Worm (Caenorhabditis elegans) whole organism, L1 larva: Measurements from ENCODE around the gene sdz-5.

Source experiments
- aha-1 ChIP-seq: fragments of 150-350 bp; optimal IDR thresholded peaks from 2 replicates; lab custom pipeline; 2014; ENCODE audit warnings: missing biosample characterization, missing genetic modification characterization
- ceh-90 ChIP-seq: sonication (generic microtip); optimal IDR thresholded peaks from 2 replicates; lab custom pipeline; 2016; ENCODE audit warnings: missing genetic modification characterization, missing compliant biosample characterization
- fkh-8 ChIP-seq: sonication (generic microtip); optimal IDR thresholded peaks from 2 replicates; lab custom pipeline; 2016; ENCODE audit warnings: mild to moderate bottlenecking, missing genetic modification characterization, missing compliant biosample characterization
- grh-1 ChIP-seq: fragments of 200-800 bp; sonication (Bioruptor generic); IDR thresholded peaks from 2 replicates; pipeline ENCODE4 v1.3.6; 2022; ENCODE audit warnings: missing genetic modification reagents, missing genetic modification characterization, missing compliant biosample characterization
- hlh-17 ChIP-seq: fragments of 200-800 bp; sonication (Bioruptor generic); optimal IDR thresholded peaks from 2 replicates; lab custom pipeline; 2018; ENCODE audit warnings: missing genetic modification characterization, mild to moderate bottlenecking, missing compliant biosample characterization, moderate library complexity, borderline replicate concordance
- lin-39 ChIP-seq: fragments of 150-350 bp; optimal IDR thresholded peaks from 2 replicates; lab custom pipeline; 2014; ENCODE audit warnings: missing biosample characterization, missing genetic modification reagents, missing genetic modification characterization
- mdl-1 ChIP-seq, 2 experiments: fragments of 150-350 bp; optimal IDR thresholded peaks; 2 replicates each; lab custom pipeline; 2014 to 2017; ENCODE audit warnings: missing biosample characterization in 2 of 2, missing genetic modification characterization in 2 of 2, inconsistent platforms in 1 of 2
- nhr-237 ChIP-seq: fragments of 150-350 bp; optimal IDR thresholded peaks from 2 replicates; lab custom pipeline; 2014; ENCODE audit warnings: missing biosample characterization, missing genetic modification characterization
- nhr-76 ChIP-seq: sonication (generic microtip); optimal IDR thresholded peaks from 2 replicates; lab custom pipeline; 2017; ENCODE audit warnings: missing biosample characterization, missing genetic modification characterization
- nhr-85 ChIP-seq: sonication (generic microtip); peaks from one replicate; lab custom pipeline; 2016; ENCODE audit warnings: missing genetic modification characterization, inconsistent platforms, missing compliant biosample characterization
- nhr-90 ChIP-seq: sonication (generic microtip); optimal IDR thresholded peaks from 2 replicates; lab custom pipeline; 2016; ENCODE audit warnings: mild to moderate bottlenecking, missing genetic modification characterization, missing compliant biosample characterization; ENCODE audit not compliant: poor library complexity
- sptf-1 ChIP-seq: fragments of 150-350 bp; optimal IDR thresholded peaks from 2 replicates; lab custom pipeline; 2014; ENCODE audit warnings: missing biosample characterization, missing genetic modification characterization
- unc-62 ChIP-seq: fragments of 150-350 bp; optimal IDR thresholded peaks from 2 replicates; lab custom pipeline; 2014; ENCODE audit warnings: missing biosample characterization, missing genetic modification reagents, missing genetic modification characterization
- ztf-11 ChIP-seq, 2 experiments: sonication (generic microtip); optimal IDR thresholded peaks; 2 replicates each; lab custom pipeline; 2016 to 2017; ENCODE audit warnings: missing genetic modification characterization in 2 of 2, missing biosample characterization in 1 of 2, missing compliant biosample characterization in 1 of 2

ce11 chrII:3053689-3054088, 45.2 kb downstream of the sdz-5 start:
- TF ChIP-seq aha-1 (no peak), unc-62 (GFP tag; lab: Kevin White, UChicago) (no peak), nhr-85 (tag; lab: Kevin White, UChicago) (no peak), ztf-11 (tag; optimal IDR thresholded peaks at IDR 0.05; lab: Kevin White, UChicago) (no peak), sptf-1 (tag; lab: Kevin White, UChicago) (no peak), nhr-76 (tag; lab: Kevin White, UChicago) (no peak), mdl-1 (tag; optimal IDR thresholded peaks at IDR 0.05; lab: Kevin White, UChicago) (no peak), fkh-8 (tag; lab: Kevin White, UChicago) (no peak), lin-39 (tag; lab: Kevin White, UChicago) (no peak), nhr-237 (no peak), ceh-90 (no peak), grh-1 (GFP tag; lab: Robert Waterston, UW) (no peak), hlh-17 (GFP tag; lab: Kevin White, UChicago) (no peak), nhr-90 (tag; lab: Kevin White, UChicago) (no peak)
